Comparison of ENCODE assay signal across 2 worm cellular contexts in the genomic region with DNA sequence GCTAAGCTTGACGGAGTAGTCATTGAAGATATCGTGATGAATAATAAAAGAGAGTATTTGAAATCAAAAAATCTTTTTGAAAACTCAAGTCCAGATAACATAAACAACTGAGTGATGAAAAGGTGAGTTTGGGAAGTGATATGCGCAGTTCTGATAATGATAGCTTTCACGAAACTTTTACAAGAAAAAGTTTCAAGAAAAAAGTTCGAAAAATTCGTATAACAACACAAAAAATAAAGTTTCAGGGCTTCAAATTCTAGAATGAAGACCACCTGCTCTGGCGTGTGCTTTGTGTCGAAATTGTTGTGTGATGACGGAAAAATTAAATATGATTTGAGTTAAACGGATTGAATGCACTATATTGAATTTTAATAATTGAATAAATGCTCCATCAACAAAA.
TF ChIP-seq lines count a peak whose summit lies in the region.

A gene (minus strand): TSS at position 101 of the 400 bp plus-strand sequence.

TF ChIP-seq in whole organism, L1 larva, 84 proteins besides CTCF, POLR2A, EP300 and RAD21:
- peak; percentile 26 for TF ChIP-seq nhr-71 (tag; optimal IDR thresholded peaks at IDR 0.05; lab: Kevin White, UChicago)
- peak; percentile 1 for TF ChIP-seq fkh-8 (tag; optimal IDR thresholded peaks at IDR 0.05; lab: Kevin White, UChicago)
- TF ChIP-seq alr-1 (tag; optimal IDR thresholded peaks at IDR 0.05; lab: Kevin White, UChicago; ENCODE audit: borderline replicate concordance), result no peak

TF ChIP-seq in whole organism, mixed stage, embryonic, 35 proteins besides CTCF, POLR2A, EP300 and RAD21:
- TF ChIP-seq ces-1 (GFP tag; optimal IDR thresholded peaks at IDR 0.05; lab: Kevin White, UChicago), result peak; percentile 31
- TF ChIP-seq cnd-1 (tag; optimal IDR thresholded peaks at IDR 0.05; lab: Kevin White, UChicago), result no peak
